Fruit fly (Drosophila melanogaster) whole organism, embryonic: Measurements from ENCODE around the gene CG17249.

ENCODE experiments used
- Abd-B ChIP-seq: fragments of 200-800 bp; sonication (Bioruptor generic); optimal IDR thresholded peaks from 2 replicates; lab custom pipeline; 2018; ENCODE audit warnings: missing biosample characterization, mild to moderate bottlenecking, missing genetic modification characterization, moderate library complexity
- CG10274 ChIP-seq: fragments of 200-800 bp; sonication (Bioruptor generic); optimal IDR thresholded peaks from 3 replicates; lab custom pipeline; 2017; ENCODE audit warnings: missing biosample characterization, mild to moderate bottlenecking, missing genetic modification characterization
- CG10366 ChIP-seq: fragments of 200-800 bp; sonication (Bioruptor generic); IDR thresholded peaks from 2 replicates; pipeline ENCODE4 v1.3.6; 2022; ENCODE audit warnings: missing biosample characterization, missing genetic modification characterization
- CG10565 ChIP-seq: fragments of 200-800 bp; sonication (Bioruptor generic); optimal IDR thresholded peaks from 3 replicates; lab custom pipeline; 2016; ENCODE audit warnings: missing biosample characterization, mild to moderate bottlenecking, missing genetic modification characterization
- CG11560 ChIP-seq: fragments of 200-800 bp; sonication (Bioruptor generic); IDR thresholded peaks from 3 replicates; pipeline ENCODE4 v1.3.6; 2022; ENCODE audit warnings: missing biosample characterization, missing genetic modification characterization
- CG1602 ChIP-seq: fragments of 200-800 bp; sonication (Bioruptor generic); optimal IDR thresholded peaks from 3 replicates; lab custom pipeline; 2016; ENCODE audit warnings: missing biosample characterization, missing genetic modification characterization
- CG1603 ChIP-seq: fragments of 200-800 bp; sonication (Bioruptor generic); optimal IDR thresholded peaks from 2 replicates; lab custom pipeline; 2019; ENCODE audit warnings: missing biosample characterization, mild to moderate bottlenecking, missing genetic modification characterization, moderate library complexity
- CG16813 ChIP-seq: fragments of 200-800 bp; sonication (Bioruptor generic); IDR thresholded peaks from 3 replicates; pipeline ENCODE4 v1.3.6; 2022; ENCODE audit warnings: missing biosample characterization, missing genetic modification characterization; ENCODE audit not compliant: partially characterized antibody
- CG16815 ChIP-seq: fragments of 200-800 bp; sonication (Bioruptor generic); optimal IDR thresholded peaks from 3 replicates; lab custom pipeline; 2017; ENCODE audit warnings: missing biosample characterization, mild to moderate bottlenecking, missing genetic modification characterization
- CG17802 ChIP-seq: fragments of 200-800 bp; sonication (Bioruptor generic); optimal IDR thresholded peaks from 2 replicates; lab custom pipeline; 2018; ENCODE audit warnings: missing biosample characterization, mild to moderate bottlenecking, missing genetic modification characterization, moderate library complexity
- CG18011 ChIP-seq: fragments of 200-800 bp; sonication (Bioruptor generic); optimal IDR thresholded peaks from 2 replicates; lab custom pipeline; 2017; ENCODE audit warnings: missing biosample characterization, missing genetic modification characterization, mild to moderate bottlenecking, moderate library complexity, missing genotype
- CG32767 ChIP-seq: fragments of 200-800 bp; sonication (Bioruptor generic); IDR thresholded peaks from 2 replicates; pipeline ENCODE4 v1.3.6; 2022; ENCODE audit warnings: missing biosample characterization, missing genetic modification characterization
- CG4730 ChIP-seq: fragments of 200-800 bp; sonication (Bioruptor generic); IDR thresholded peaks from 2 replicates; pipeline ENCODE4 v1.3.6; 2022; ENCODE audit warnings: missing biosample characterization, missing genetic modification characterization
- CG5953 ChIP-seq: fragments of 200-800 bp; sonication (Bioruptor generic); IDR thresholded peaks from 2 replicates; pipeline ENCODE4 v1.3.6; 2022; ENCODE audit warnings: missing biosample characterization, missing genetic modification characterization
- CG7372 ChIP-seq: fragments of 200-800 bp; sonication (Bioruptor generic); IDR thresholded peaks from 2 replicates; pipeline ENCODE4 v1.3.6; 2022; ENCODE audit warnings: missing biosample characterization, missing genetic modification characterization
- CG7839 ChIP-seq: fragments of 200-800 bp; sonication (Bioruptor generic); optimal IDR thresholded peaks from 3 replicates; lab custom pipeline; 2018; ENCODE audit warnings: missing biosample characterization, mild to moderate bottlenecking, missing genetic modification characterization, moderate library complexity
- Chrac-16 ChIP-seq: fragments of 200-800 bp; sonication (Bioruptor generic); optimal IDR thresholded peaks from 3 replicates; lab custom pipeline; 2016; ENCODE audit warnings: missing biosample characterization, missing genetic modification characterization
- Fer3 ChIP-seq: fragments of 200-800 bp; sonication (Bioruptor generic); optimal IDR thresholded peaks from 2 replicates; lab custom pipeline; 2018; ENCODE audit warnings: missing biosample characterization, mild to moderate bottlenecking, missing genetic modification characterization, moderate library complexity
- HHEX ChIP-seq: fragments of 200-800 bp; sonication (Bioruptor generic); optimal IDR thresholded peaks from 3 replicates; lab custom pipeline; 2017; ENCODE audit warnings: missing biosample characterization, mild to moderate bottlenecking, missing genetic modification characterization, missing genetic modification reagents
- HmgD ChIP-seq: fragments of 200-800 bp; sonication (Bioruptor generic); optimal IDR thresholded peaks from 3 replicates; lab custom pipeline; 2016; ENCODE audit warnings: missing biosample characterization, missing genetic modification characterization
- Hr51 ChIP-seq, 2 experiments: fragments of 200-800 bp; sonication (Bioruptor generic); optimal IDR thresholded peaks; 2 replicates in 1 of 2; 3 replicates in 1 of 2; lab custom pipeline; 2016 to 2018; ENCODE audit warnings: missing biosample characterization in 2 of 2, missing genetic modification characterization in 2 of 2, mild to moderate bottlenecking in 1 of 2, moderate library complexity in 1 of 2
- Hr78 ChIP-seq, 2 experiments: fragments of 200-800 bp in 1 of 2; fragments of >200 bp in 1 of 2; sonication (Bioruptor generic) in 1 of 2; optimal IDR thresholded peaks; 2 replicates each; lab custom pipeline; 2017 to 2019; ENCODE audit warnings: missing biosample characterization in 2 of 2, missing genetic modification characterization in 2 of 2, mild to moderate bottlenecking in 1 of 2, moderate library complexity in 1 of 2
- Hsf ChIP-seq: fragments of 200-800 bp; sonication (Bioruptor generic); optimal IDR thresholded peaks from 3 replicates; lab custom pipeline; 2016; ENCODE audit warnings: missing biosample characterization, missing genetic modification characterization
- Myb ChIP-seq: fragments of 200-800 bp; sonication (Bioruptor generic); optimal IDR thresholded peaks from 2 replicates; lab custom pipeline; 2016; ENCODE audit warnings: missing biosample characterization, missing genetic modification characterization
- NFAT ChIP-seq: fragments of 200-800 bp; sonication (Bioruptor generic); IDR thresholded peaks from 2 replicates; pipeline ENCODE4 v1.3.6; 2022; ENCODE audit warnings: missing biosample characterization, missing genetic modification characterization
- Pdp1 ChIP-seq, 2 experiments: fragments of 200-800 bp; sonication (Bioruptor generic); optimal IDR thresholded peaks; 3 replicates each; lab custom pipeline; 2016; ENCODE audit warnings: missing biosample characterization in 2 of 2, missing genetic modification characterization in 2 of 2, mild to moderate bottlenecking in 1 of 2, moderate library complexity in 1 of 2
- Sin3A ChIP-seq: fragments of >200 bp; optimal IDR thresholded peaks from 2 replicates; lab custom pipeline; 2018
- al ChIP-seq: fragments of 200-800 bp; sonication (Bioruptor generic); IDR thresholded peaks from 2 replicates; pipeline ENCODE4 v1.3.6; 2022; ENCODE audit warnings: missing biosample characterization, missing genetic modification characterization
- az2 ChIP-seq: fragments of 200-800 bp; sonication (Bioruptor generic); optimal IDR thresholded peaks from 3 replicates; lab custom pipeline; 2016; ENCODE audit warnings: missing biosample characterization, missing genetic modification characterization
- bab2 ChIP-seq: fragments of 200-800 bp; sonication (Bioruptor generic); optimal IDR thresholded peaks from 2 replicates; lab custom pipeline; 2016; ENCODE audit warnings: missing biosample characterization, missing genetic modification characterization
- bigmax ChIP-seq: fragments of 200-800 bp; sonication (Bioruptor generic); optimal IDR thresholded peaks from 2 replicates; lab custom pipeline; 2018; ENCODE audit warnings: missing biosample characterization, mild to moderate bottlenecking, missing genetic modification characterization
- cad ChIP-seq: fragments of >200 bp; optimal IDR thresholded peaks from 2 replicates; lab custom pipeline; 2017; ENCODE audit warnings: missing biosample characterization, missing genetic modification characterization
- cas ChIP-seq: fragments of 200-800 bp; sonication (Bioruptor generic); IDR thresholded peaks from 2 replicates; pipeline ENCODE4 v1.3.6; 2022; ENCODE audit warnings: missing biosample characterization, missing genetic modification characterization
- caup ChIP-seq: fragments of 200-800 bp; sonication (Bioruptor generic); optimal IDR thresholded peaks from 3 replicates; lab custom pipeline; 2017; ENCODE audit warnings: missing biosample characterization, mild to moderate bottlenecking, missing genetic modification characterization, moderate library complexity; ENCODE audit not compliant: severe bottlenecking
- gcm ChIP-seq: fragments of 200-800 bp; sonication (Bioruptor generic); optimal IDR thresholded peaks from 2 replicates; lab custom pipeline; 2019; ENCODE audit warnings: missing biosample characterization, mild to moderate bottlenecking, missing genetic modification characterization, moderate library complexity
- gem ChIP-seq: fragments of 200-800 bp; sonication (Bioruptor generic); optimal IDR thresholded peaks from 2 replicates; lab custom pipeline; 2019; ENCODE audit warnings: missing biosample characterization, mild to moderate bottlenecking, missing genetic modification characterization, moderate library complexity
- klu ChIP-seq: fragments of 200-800 bp; sonication (Bioruptor generic); IDR thresholded peaks from 2 replicates; pipeline ENCODE4 v1.3.6; 2022; ENCODE audit warnings: missing biosample characterization, missing genetic modification characterization
- knrl ChIP-seq: fragments of 200-800 bp; sonication (Bioruptor generic); IDR thresholded peaks from 3 replicates; pipeline ENCODE4 v1.3.6; 2022; ENCODE audit warnings: missing biosample characterization, missing genetic modification characterization; ENCODE audit not compliant: partially characterized antibody
- lmd ChIP-seq: fragments of 200-800 bp; sonication (Bioruptor generic); IDR thresholded peaks from 2 replicates; pipeline ENCODE4 v1.3.6; 2022; ENCODE audit warnings: missing biosample characterization, missing genetic modification characterization
- lola ChIP-seq, 3 experiments: fragments of >200 bp in 2 of 3; fragments of 200-800 bp in 1 of 3; sonication (Bioruptor generic) in 1 of 3; optimal IDR thresholded peaks; 2 replicates each; lab custom pipeline; 2017 to 2019; ENCODE audit warnings: missing biosample characterization in 3 of 3, missing genetic modification characterization in 3 of 3, mild to moderate bottlenecking in 1 of 3, moderate library complexity in 1 of 3
- pnt ChIP-seq: fragments of 200-800 bp; sonication (Bioruptor generic); optimal IDR thresholded peaks from 3 replicates; lab custom pipeline; 2016; ENCODE audit warnings: missing biosample characterization, missing genetic modification characterization
- prd ChIP-seq, 3 experiments: fragments of >200 bp in 2 of 3; fragments of 200-800 bp in 1 of 3; sonication (Bioruptor generic) in 1 of 3; optimal IDR thresholded peaks in 2 of 3; IDR thresholded peaks in 1 of 3; 2 replicates in 2 of 3; 3 replicates in 1 of 3; pipeline versions ENCODE4 v1.3.6 to Lab custom; 2017 to 2022; ENCODE audit warnings: missing biosample characterization in 1 of 3, missing genetic modification characterization in 1 of 3
- pros ChIP-seq: fragments of 200-800 bp; sonication (Bioruptor generic); optimal IDR thresholded peaks from 3 replicates; lab custom pipeline; 2019; ENCODE audit warnings: missing biosample characterization, mild to moderate bottlenecking, missing genetic modification characterization, moderate library complexity
- ro ChIP-seq: fragments of 200-800 bp; sonication (Bioruptor generic); IDR thresholded peaks from 2 replicates; pipeline ENCODE4 v1.3.6; 2022; ENCODE audit warnings: missing biosample characterization, missing genetic modification characterization
- row ChIP-seq: fragments of 200-800 bp; sonication (Bioruptor generic); IDR thresholded peaks from 3 replicates; pipeline ENCODE4 v1.3.6; 2022; ENCODE audit warnings: missing biosample characterization, missing genetic modification characterization
- schlank ChIP-seq: fragments of 200-800 bp; sonication (Bioruptor generic); optimal IDR thresholded peaks from 2 replicates; lab custom pipeline; 2018; ENCODE audit warnings: missing biosample characterization, mild to moderate bottlenecking, missing genetic modification characterization
- shn ChIP-seq: fragments of 200-800 bp; sonication (Bioruptor generic); optimal IDR thresholded peaks from 3 replicates; lab custom pipeline; 2016; ENCODE audit warnings: missing biosample characterization, missing genetic modification characterization
- zen2 ChIP-seq: fragments of 200-800 bp; sonication (Bioruptor generic); IDR thresholded peaks from 3 replicates; pipeline ENCODE4 v1.3.6; 2022; ENCODE audit warnings: missing biosample characterization, missing genetic modification characterization; ENCODE audit not compliant: partially characterized antibody
- zfh1 ChIP-seq: fragments of 200-800 bp; sonication (Bioruptor generic); IDR thresholded peaks from 3 replicates; pipeline ENCODE4 v1.3.6; 2022; ENCODE audit warnings: missing biosample characterization, missing genetic modification characterization

The CG17249 gene

DNA sequence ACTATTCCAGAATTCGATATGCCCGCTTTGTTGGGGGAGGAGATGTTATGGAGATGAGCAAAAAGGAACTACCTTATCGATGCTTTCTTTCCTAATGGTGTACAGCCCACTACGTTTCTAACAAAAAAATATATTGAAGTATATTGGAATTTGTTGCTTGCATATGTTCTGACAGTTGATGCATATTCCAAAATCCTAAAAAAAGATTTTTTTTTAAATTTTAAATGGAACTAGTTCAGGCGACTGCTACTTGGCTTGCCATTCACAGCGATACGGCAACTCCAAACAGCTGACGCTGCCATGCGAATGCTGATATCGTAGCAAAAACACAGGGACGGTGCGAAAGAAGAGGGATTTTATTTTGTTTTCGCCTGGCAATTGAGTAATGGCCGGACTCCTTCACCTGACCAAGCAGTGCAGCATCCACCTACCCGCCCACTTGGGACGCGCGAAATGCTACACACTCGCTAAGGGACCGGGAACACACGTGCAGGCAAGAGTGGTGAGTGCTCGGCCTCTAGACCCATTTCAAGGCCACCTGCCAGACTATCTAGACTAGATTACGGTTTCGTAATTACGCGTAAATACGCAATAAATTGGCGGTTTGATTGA is 29.0 kb downstream of the CG17249 start, which contains the start of the genes CG13926, ABCB7 and CG33230 (continued):
- TF ChIP-seq pros (GFP tag; lab: Kevin White, UChicago) (no peak), CG5953 (GFP tag; lab: Robert Waterston, UW) (no peak), CG17802 (no peak), ro (GFP tag; lab: Robert Waterston, UW) (no peak), bab2 (GFP tag; lab: Kevin White, UChicago) (peak; percentile 36), CG10274 (GFP tag; lab: Kevin White, UChicago) (peak; percentile 95), Abd-B (peak; percentile 14), caup (no peak), CG11560 (no peak), cas (no peak), CG16813 (peak; percentile 43; the same call in 1 of the 3 replicates), NFAT (GFP tag; lab: Robert Waterston, UW) (no peak), CG10366 (GFP tag; lab: Robert Waterston, UW) (no peak), cad (GFP tag; lab: Kevin White, UChicago) (no peak), CG16815 (GFP tag; lab: Kevin White, UChicago) (no peak), Hr51 (GFP tag; optimal IDR thresholded peaks at IDR 0.05; lab: Kevin White, UChicago) (no peak), CG7839 (tag; lab: Kevin White, UChicago) (no peak), pnt (GFP tag; lab: Kevin White, UChicago) (no peak), zen2 (GFP tag; lab: Robert Waterston, UW) (no peak), Sin3A (lab: Kevin White, UChicago) (peak; percentile 64), prd (optimal IDR thresholded peaks at IDR 0.05; lab: Kevin White, UChicago) (no peak), prd (GFP tag; IDR thresholded peaks at IDR 0.05; lab: Robert Waterston, UW) (peak; percentile 20; the same call in 2 of the 3 replicates), knrl (GFP tag; lab: Robert Waterston, UW) (peak; percentile 71), HmgD (no peak), az2 (peak; percentile 8), Myb (GFP tag; lab: Kevin White, UChicago) (no peak), CG1603 (tag; lab: Kevin White, UChicago) (no peak), Pdp1 (GFP tag; optimal IDR thresholded peaks at IDR 0.05; lab: Kevin White, UChicago) (peak; percentile 39 to 77), Chrac-16 (GFP tag; lab: Kevin White, UChicago) (no peak), shn (GFP tag; lab: Kevin White, UChicago) (no peak), lmd (GFP tag; lab: Robert Waterston, UW) (no peak), klu (GFP tag; lab: Robert Waterston, UW) (no peak), Fer3 (tag; lab: Kevin White, UChicago) (peak; percentile 5), Hr78 (GFP tag; optimal IDR thresholded peaks at IDR 0.05; lab: Kevin White, UChicago) (no peak), CG32767 (no peak), Hsf (GFP tag; lab: Kevin White, UChicago) (peak; percentile 40), CG10565 (no peak), al (GFP tag; lab: Robert Waterston, UW) (no peak), CG1602 (GFP tag; lab: Kevin White, UChicago) (no peak), CG4730 (GFP tag; lab: Robert Waterston, UW) (no peak), bigmax (GFP tag; lab: Kevin White, UChicago) (no peak), schlank (tag; lab: Kevin White, UChicago) (no peak), gcm (GFP tag; lab: Kevin White, UChicago) (no peak), zfh1 (GFP tag; lab: Robert Waterston, UW) (no peak), gem (tag; lab: Kevin White, UChicago) (no peak), HHEX (GFP tag; lab: Kevin White, UChicago) (no peak), CG18011 (GFP tag; lab: Kevin White, UChicago) (no peak), row (GFP tag; lab: Robert Waterston, UW) (peak; percentile 92), lola (GFP tag; optimal IDR thresholded peaks at IDR 0.05; lab: Kevin White, UChicago) (no peak), CG7372 (GFP tag; lab: Robert Waterston, UW) (no peak)
